ENCODE assay signal across 2 worm cellular contexts in the genomic region with DNA sequence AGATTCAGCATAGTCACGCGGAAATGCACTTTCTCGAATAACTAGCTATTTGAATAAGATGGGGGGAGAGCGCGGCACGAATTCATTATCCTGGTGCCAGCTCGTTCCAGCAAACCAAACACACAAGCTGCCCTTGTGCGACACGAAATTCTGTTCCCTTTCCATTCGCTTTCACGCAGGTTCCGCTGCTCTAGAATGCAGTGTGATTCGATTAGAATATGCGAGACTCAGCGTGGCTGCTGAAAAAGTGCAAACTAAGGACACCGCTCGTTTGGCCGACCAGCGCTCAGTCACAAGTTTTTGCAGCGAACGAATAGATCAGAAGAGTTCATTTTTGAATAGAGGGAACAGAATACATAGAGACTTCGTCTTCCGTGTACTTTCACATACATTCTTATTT.
A peak's percentile ranks its signal among the peaks of the same experiment; 100 is the strongest.
TF ChIP-seq lines count a peak whose summit lies in the region.

No protein-coding gene starts in this region.

TF ChIP-seq in whole organism, L3 larva, 47 proteins besides CTCF, POLR2A, EP300 and RAD21 (continued from another document):
- TF ChIP-seq unc-62 (GFP tag; optimal IDR thresholded peaks at IDR 0.05; lab: Kevin White, UChicago) (no peak), elt-2 (tag; optimal IDR thresholded peaks at IDR 0.05; lab: Kevin White, UChicago) (no peak), ZK546.5 (tag; optimal IDR thresholded peaks at IDR 0.05; lab: Kevin White, UChicago) (no peak), nfya-1 (tag; optimal IDR thresholded peaks at IDR 0.05; lab: Kevin White, UChicago; ENCODE audit: insufficient read depth) (peak; percentile 46)

TF ChIP-seq in whole organism, L4 larva, 104 proteins besides CTCF, POLR2A, EP300 and RAD21 (continued from another document):
- 0 out of 2 replicates have a peak, but pooled peaks have one; percentile 45 for TF ChIP-seq ceh-20 (GFP tag; IDR thresholded peaks at IDR 0.05; lab: Robert Waterston, UW)
- peak; percentile 15 for TF ChIP-seq mxl-3 (GFP tag; optimal IDR thresholded peaks at IDR 0.05; lab: Kevin White, UChicago)
- TF ChIP-seq lim-7 (GFP tag; IDR thresholded peaks at IDR 0.05; lab: Robert Waterston, UW), result no peak
- no peak for TF ChIP-seq mep-1 (tag; optimal IDR thresholded peaks at IDR 0.05; lab: Kevin White, UChicago)
- no peak for TF ChIP-seq madf-9 (GFP tag; conservative IDR thresholded peaks at IDR 0.05; lab: Robert Waterston, UW)
- TF ChIP-seq saeg-2 (GFP tag; IDR thresholded peaks at IDR 0.05; lab: Robert Waterston, UW), result peak; percentile 50; the same call in 1 of the 2 replicates
- no peak for TF ChIP-seq spr-1 (tag; optimal IDR thresholded peaks at IDR 0.05; lab: Kevin White, UChicago)
- TF ChIP-seq zfp-3 (GFP tag; conservative IDR thresholded peaks at IDR 0.05; lab: Robert Waterston, UW), result no peak
